Worm (Caenorhabditis elegans) whole organism, L3 larva: ENCODE data around the gene ZK105.13.

Experiments used
- ceh-82 ChIP-seq: fragments of 150-350 bp; optimal IDR thresholded peaks from 2 replicates; lab custom pipeline; 2014; ENCODE audit warnings: missing biosample characterization, missing genetic modification characterization
- elt-3 ChIP-seq, 3 experiments: fragments of 150-350 bp in 1 of 3; sonication (generic microtip) in 2 of 3; optimal IDR thresholded peaks; 2 replicates in 2 of 3; 4 replicates in 1 of 3; lab custom pipeline; 2014 to 2017; ENCODE audit warnings: missing biosample characterization in 3 of 3, missing genetic modification characterization in 3 of 3
- nhr-11 ChIP-seq: fragments of 150-350 bp; optimal IDR thresholded peaks from 2 replicates; lab custom pipeline; 2014; ENCODE audit warnings: missing biosample characterization, missing genetic modification characterization

DNA sequence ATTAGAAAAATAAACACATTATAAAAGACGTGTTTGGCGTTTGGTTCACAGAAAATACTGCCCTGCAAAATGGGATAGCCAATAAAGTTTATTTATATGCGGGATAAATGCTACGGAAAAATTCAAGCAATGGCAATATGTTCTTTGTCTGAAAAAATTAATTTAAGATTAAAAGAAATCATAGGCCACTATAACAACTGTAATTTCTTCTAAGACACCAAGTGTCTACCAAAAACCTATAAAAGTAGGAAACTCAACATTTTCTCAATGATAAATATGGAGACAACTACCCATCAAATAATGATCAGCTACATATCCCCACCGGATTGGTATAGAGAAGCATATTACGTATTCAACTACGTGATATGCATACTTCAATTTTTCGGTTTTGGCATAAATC lies 7.7 kb downstream of the ZK105.13 start, which contains the start of gene srw-3:
- no peak for TF ChIP-seq elt-3 (tag; optimal IDR thresholded peaks at IDR 0.05; lab: Kevin White, UChicago)
- no peak for TF ChIP-seq nhr-11 (tag; lab: Kevin White, UChicago)
- TF ChIP-seq ceh-82 (tag; lab: Kevin White, UChicago), result no peak
